Worm (Caenorhabditis elegans) whole organism, mixed stage, embryonic: ENCODE results near the gene F25F2.1.

Experiments
- M03D4.4 ChIP-seq: sonication (generic microtip); optimal IDR thresholded peaks from 2 replicates; lab custom pipeline; 2017; ENCODE audit warnings: mild to moderate bottlenecking, missing genetic modification characterization, missing compliant biosample characterization
- bed-3 ChIP-seq: fragments of 200-800 bp; sonication (Bioruptor generic); optimal IDR thresholded peaks from 3 replicates; lab custom pipeline; 2018; ENCODE audit warnings: mild to moderate bottlenecking, missing genetic modification characterization, moderate library complexity, missing compliant biosample characterization
- blmp-1 ChIP-seq: fragments of 150-350 bp; optimal IDR thresholded peaks from 2 replicates; lab custom pipeline; 2014; ENCODE audit warnings: missing biosample characterization, missing genetic modification characterization
- ceh-39 ChIP-seq: fragments of 150-350 bp; optimal IDR thresholded peaks from 2 replicates; lab custom pipeline; 2014; ENCODE audit warnings: missing biosample characterization, missing genetic modification characterization
- ceh-43 ChIP-seq: fragments of 200-800 bp; sonication (Bioruptor generic); optimal IDR thresholded peaks from 2 replicates; lab custom pipeline; 2018; ENCODE audit warnings: mild to moderate bottlenecking, missing genetic modification characterization, moderate library complexity, missing compliant biosample characterization
- ceh-83 ChIP-seq: fragments of 200-800 bp; sonication (Bioruptor generic); optimal IDR thresholded peaks from 2 replicates; lab custom pipeline; 2018; ENCODE audit warnings: mild to moderate bottlenecking, missing genetic modification characterization, missing compliant biosample characterization
- ces-1 ChIP-seq: fragments of 150-350 bp; optimal IDR thresholded peaks from 2 replicates; lab custom pipeline; 2014; ENCODE audit warnings: missing biosample characterization, missing genetic modification reagents, missing genetic modification characterization
- cnd-1 ChIP-seq: fragments of 200-800 bp; sonication (Bioruptor generic); optimal IDR thresholded peaks from 2 replicates; lab custom pipeline; 2018; ENCODE audit warnings: mild to moderate bottlenecking, missing genetic modification characterization, missing compliant biosample characterization
- elt-3 ChIP-seq: fragments of 150-350 bp; optimal IDR thresholded peaks from 2 replicates; lab custom pipeline; 2014; ENCODE audit warnings: missing biosample characterization, missing genetic modification characterization
- flh-1 ChIP-seq: fragments of 200-800 bp; sonication (Bioruptor generic); optimal IDR thresholded peaks from 2 replicates; lab custom pipeline; 2018; ENCODE audit warnings: mild to moderate bottlenecking, missing genetic modification characterization, moderate library complexity, missing compliant biosample characterization
- ham-2 ChIP-seq: fragments of 200-800 bp; sonication (Bioruptor generic); optimal IDR thresholded peaks from 2 replicates; lab custom pipeline; 2018; ENCODE audit warnings: mild to moderate bottlenecking, missing genetic modification characterization, missing compliant biosample characterization
- lin-13 ChIP-seq: fragments of 150-350 bp; optimal IDR thresholded peaks from 2 replicates; lab custom pipeline; 2014; ENCODE audit warnings: missing biosample characterization, missing genetic modification characterization
- lin-32 ChIP-seq: fragments of 200-800 bp; sonication (Bioruptor generic); optimal IDR thresholded peaks from 2 replicates; lab custom pipeline; 2018; ENCODE audit warnings: mild to moderate bottlenecking, missing genetic modification characterization, missing compliant biosample characterization
- lsy-2 ChIP-seq: fragments of 150-350 bp; optimal IDR thresholded peaks from 2 replicates; lab custom pipeline; 2014; ENCODE audit warnings: missing biosample characterization, missing genetic modification characterization
- mab-5 ChIP-seq: fragments of 150-350 bp; optimal IDR thresholded peaks from 2 replicates; lab custom pipeline; 2014; ENCODE audit warnings: missing biosample characterization, missing genetic modification characterization
- mep-1 ChIP-seq: fragments of 150-350 bp; optimal IDR thresholded peaks from 2 replicates; lab custom pipeline; 2017; ENCODE audit warnings: missing biosample characterization, missing genetic modification reagents, missing genetic modification characterization, inconsistent platforms
- mls-2 ChIP-seq: sonication (generic microtip); optimal IDR thresholded peaks from 2 replicates; lab custom pipeline; 2016; ENCODE audit warnings: mild to moderate bottlenecking, missing genetic modification characterization, moderate library complexity, missing compliant biosample characterization
- nhr-2 ChIP-seq: fragments of 150-350 bp; optimal IDR thresholded peaks from 2 replicates; lab custom pipeline; 2014; ENCODE audit warnings: missing biosample characterization, missing genetic modification characterization
- nhr-237 ChIP-seq: fragments of 150-350 bp; optimal IDR thresholded peaks from 2 replicates; lab custom pipeline; 2014; ENCODE audit warnings: missing biosample characterization, missing genetic modification characterization
- nhr-28 ChIP-seq: fragments of 150-350 bp; optimal IDR thresholded peaks from 2 replicates; lab custom pipeline; 2014; ENCODE audit warnings: missing biosample characterization, missing genetic modification characterization
- nhr-76 ChIP-seq: sonication (generic microtip); optimal IDR thresholded peaks from 2 replicates; lab custom pipeline; 2017; ENCODE audit warnings: missing biosample characterization, missing genetic modification characterization
- sem-2 ChIP-seq: fragments of 200-800 bp; sonication (Bioruptor generic); optimal IDR thresholded peaks from 2 replicates; lab custom pipeline; 2018; ENCODE audit warnings: mild to moderate bottlenecking, missing genetic modification characterization, missing compliant biosample characterization
- snpc-4 ChIP-seq: fragments of 150-350 bp; optimal IDR thresholded peaks from 2 replicates; lab custom pipeline; 2014; ENCODE audit warnings: missing biosample characterization, missing genetic modification characterization
- tbx-8 ChIP-seq: fragments of 200-800 bp; sonication (Bioruptor generic); optimal IDR thresholded peaks from 2 replicates; lab custom pipeline; 2018; ENCODE audit warnings: mild to moderate bottlenecking, missing genetic modification characterization, moderate library complexity, missing compliant biosample characterization
- unc-120 ChIP-seq: sonication (generic microtip); optimal IDR thresholded peaks from 2 replicates; lab custom pipeline; 2017; ENCODE audit warnings: missing genetic modification characterization, missing compliant biosample characterization; ENCODE audit not compliant: poor library complexity, severe bottlenecking
- unc-39 ChIP-seq: fragments of 150-350 bp; optimal IDR thresholded peaks from 2 replicates; lab custom pipeline; 2014; ENCODE audit warnings: missing biosample characterization, missing genetic modification characterization
- unc-62 ChIP-seq: fragments of 150-350 bp; optimal IDR thresholded peaks from 2 replicates; lab custom pipeline; 2014; ENCODE audit warnings: missing biosample characterization, missing genetic modification reagents, missing genetic modification characterization
- zip-8 ChIP-seq: fragments of 150-350 bp; optimal IDR thresholded peaks from 2 replicates; lab custom pipeline; 2014; ENCODE audit warnings: missing biosample characterization, missing genetic modification characterization
- ztf-11 ChIP-seq: fragments of 150-350 bp; optimal IDR thresholded peaks from 2 replicates; lab custom pipeline; 2014; ENCODE audit warnings: missing biosample characterization, missing genetic modification characterization

Gene F25F2.1

DNA sequence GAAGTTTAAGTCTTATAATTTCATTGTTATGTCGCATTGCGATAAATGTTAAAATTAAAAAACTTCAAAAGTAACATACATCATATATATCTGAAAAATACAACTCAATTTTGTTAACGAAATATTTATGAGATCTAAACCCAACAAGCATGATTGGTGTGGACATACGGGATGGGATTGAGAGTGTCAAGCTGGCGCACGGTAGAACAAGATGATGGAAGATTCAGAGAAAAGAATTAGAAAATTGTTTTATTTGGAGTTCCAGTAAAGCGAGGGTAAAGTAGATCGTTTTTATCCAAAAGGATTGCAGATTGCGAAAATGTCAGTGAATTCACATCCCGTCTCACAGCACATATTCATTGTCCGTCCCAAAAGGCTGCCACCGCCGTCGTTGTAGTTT is 31.8 kb upstream of the F25F2.1 start:
- TF ChIP-seq ham-2 (no peak), nhr-76 (tag; lab: Kevin White, UChicago) (no peak), sem-2 (GFP tag; lab: Kevin White, UChicago) (no peak), nhr-28 (no peak), unc-120 (no peak), ceh-43 (GFP tag; lab: Kevin White, UChicago) (no peak), ces-1 (no peak), lsy-2 (tag; lab: Kevin White, UChicago) (no peak), blmp-1 (tag; lab: Kevin White, UChicago) (no peak), lin-32 (GFP tag; lab: Kevin White, UChicago) (no peak), bed-3 (GFP tag; lab: Kevin White, UChicago) (no peak), lin-13 (tag; lab: Kevin White, UChicago) (no peak), nhr-2 (tag; lab: Kevin White, UChicago) (no peak), zip-8 (tag; lab: Kevin White, UChicago) (no peak), unc-39 (tag; lab: Kevin White, UChicago) (no peak)

DNA sequence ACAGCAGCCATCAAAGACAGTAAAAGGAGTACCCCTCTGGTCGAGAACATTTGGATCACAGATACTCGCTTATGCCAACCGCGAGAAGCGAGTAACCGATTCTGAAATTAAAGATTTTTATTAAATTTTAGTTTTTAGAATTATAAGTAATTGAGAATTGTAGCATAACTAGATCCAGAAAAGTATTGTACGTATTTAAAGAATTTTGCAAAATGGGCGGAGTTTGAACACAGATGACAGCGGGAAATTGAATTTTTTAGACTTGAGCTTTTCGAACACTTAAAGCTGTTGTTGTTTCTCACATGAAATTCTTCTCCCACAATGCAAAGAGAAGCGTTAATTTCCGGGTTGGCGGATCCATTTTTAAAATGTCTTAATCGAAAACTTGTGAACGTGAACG is 31.2 kb upstream of the F25F2.1 start, which contains the start of gene ins-17:
ins-17 (minus strand) TSS at position 101 of the 400 bp plus-strand sequence.
- TF ChIP-seq snpc-4 (tag; lab: Kevin White, UChicago), result no peak
- no peak for TF ChIP-seq unc-62
- TF ChIP-seq mep-1 (tag; lab: Kevin White, UChicago), result no peak
- no peak for TF ChIP-seq lin-32 (GFP tag; lab: Kevin White, UChicago)
- TF ChIP-seq lin-13 (tag; lab: Kevin White, UChicago), result no peak
- TF ChIP-seq ceh-43 (GFP tag; lab: Kevin White, UChicago), result no peak
- TF ChIP-seq nhr-28, result no peak
- TF ChIP-seq flh-1 (GFP tag; lab: Kevin White, UChicago), result no peak
- TF ChIP-seq lsy-2 (tag; lab: Kevin White, UChicago), result no peak
- no peak for TF ChIP-seq blmp-1 (tag; lab: Kevin White, UChicago)
- TF ChIP-seq M03D4.4, result no peak
- no peak for TF ChIP-seq ceh-39 (tag; lab: Kevin White, UChicago)
- no peak for TF ChIP-seq nhr-237 (tag; lab: Kevin White, UChicago)
- no peak for TF ChIP-seq ztf-11
- no peak for TF ChIP-seq bed-3 (GFP tag; lab: Kevin White, UChicago)
- TF ChIP-seq mab-5, result no peak

DNA sequence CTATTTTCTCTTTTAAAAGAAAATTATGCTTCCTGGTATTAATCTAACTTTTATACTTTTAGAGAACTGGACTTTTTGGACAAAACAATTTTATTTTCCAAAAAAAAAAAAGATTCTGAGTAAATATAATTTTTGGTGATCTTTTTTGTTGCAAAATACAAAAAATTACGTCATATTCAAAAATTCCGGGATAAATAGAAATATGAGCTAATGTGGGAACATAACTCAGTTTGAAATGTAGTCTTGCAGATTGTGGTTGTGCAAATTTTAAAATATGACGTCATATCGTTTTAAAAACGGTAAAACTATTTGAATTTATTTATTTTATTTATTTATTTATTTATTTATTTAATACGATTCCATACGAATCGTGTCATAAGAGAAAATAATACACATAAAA is 26.9 kb upstream of the F25F2.1 start:
- no peak for TF ChIP-seq lin-32 (GFP tag; lab: Kevin White, UChicago)
- TF ChIP-seq zip-8 (tag; lab: Kevin White, UChicago), result peak; percentile 97

DNA sequence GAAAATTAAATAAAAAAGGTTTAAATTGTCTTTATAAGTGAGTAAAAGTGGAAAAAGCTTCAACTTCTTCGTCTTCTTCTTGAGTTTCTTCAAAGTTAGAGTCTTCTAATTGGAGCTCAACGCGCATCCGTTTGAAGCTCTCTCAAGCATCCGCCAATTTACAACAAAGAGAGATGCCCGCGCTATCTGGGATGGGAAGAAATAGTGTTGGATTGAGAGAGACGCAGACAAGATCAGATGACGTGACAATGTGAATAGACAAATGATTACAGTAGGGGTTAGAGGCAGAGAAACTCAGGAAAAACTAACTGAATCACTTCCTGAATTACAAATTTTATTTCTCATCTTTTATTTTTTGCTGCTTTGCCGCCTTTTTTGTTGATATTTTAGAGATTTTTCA is 25.7 kb upstream of the F25F2.1 start:
- TF ChIP-seq unc-62 (no peak), mab-5 (no peak), mls-2 (tag; lab: Kevin White, UChicago) (no peak), ces-1 (no peak)

DNA sequence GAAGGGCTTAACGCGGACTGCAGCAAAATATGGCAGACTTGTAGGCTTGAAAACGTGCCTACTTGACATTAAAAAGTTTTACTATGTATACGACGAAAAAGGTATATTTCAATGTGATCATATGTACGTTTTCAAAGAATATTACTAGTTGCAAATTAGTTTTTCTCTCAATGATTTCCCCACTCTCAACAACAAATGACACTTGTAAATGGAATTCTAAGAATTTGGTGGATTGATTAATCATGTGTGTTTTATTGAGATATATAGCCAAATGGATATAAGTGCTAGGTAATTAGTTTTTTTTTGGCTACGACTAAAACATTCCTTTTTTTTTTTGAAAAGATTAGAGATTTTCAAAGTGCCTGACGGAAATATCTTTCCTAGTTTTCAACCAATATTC is 21.4 kb upstream of the F25F2.1 start:
- TF ChIP-seq ceh-83 (GFP tag; lab: Kevin White, UChicago) (no peak), elt-3 (tag; lab: Kevin White, UChicago) (no peak), M03D4.4 (no peak), sem-2 (GFP tag; lab: Kevin White, UChicago) (no peak), cnd-1 (tag; lab: Kevin White, UChicago) (no peak), tbx-8 (GFP tag; lab: Kevin White, UChicago) (no peak), blmp-1 (tag; lab: Kevin White, UChicago) (no peak), zip-8 (tag; lab: Kevin White, UChicago) (no peak), ztf-11 (no peak), nhr-76 (tag; lab: Kevin White, UChicago) (no peak), bed-3 (GFP tag; lab: Kevin White, UChicago) (no peak), ceh-43 (GFP tag; lab: Kevin White, UChicago) (no peak)

DNA sequence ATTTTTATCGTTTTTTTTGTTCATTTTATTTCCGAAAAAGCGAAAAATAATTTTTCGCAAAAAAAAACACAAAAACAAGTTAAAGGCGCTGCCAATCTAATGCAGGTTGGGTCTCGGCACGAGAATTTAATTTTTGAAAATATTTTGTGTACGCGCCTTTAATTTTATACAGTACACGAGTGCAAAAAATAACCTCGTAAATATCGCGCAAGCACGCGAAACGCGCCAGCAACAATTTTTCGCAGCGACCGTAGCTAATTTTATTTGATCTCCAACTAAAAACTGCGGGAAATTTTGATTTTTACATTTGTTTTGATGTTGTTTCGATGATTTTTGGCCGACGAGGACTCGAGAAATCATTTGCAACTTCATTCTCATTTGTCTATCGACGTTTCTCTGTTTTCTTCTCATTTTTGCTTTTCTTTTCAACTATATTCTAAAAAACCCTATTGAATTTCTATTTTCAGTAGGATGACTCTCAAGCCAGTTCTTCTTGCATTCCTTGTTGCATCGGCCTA is 19.7 kb upstream of the F25F2.1 start, which contains the start of gene cpg-1:
cpg-1 (plus strand) TSS at position 468 of the 518 bp plus-strand sequence.
- no peak for TF ChIP-seq nhr-2 (tag; lab: Kevin White, UChicago)
- TF ChIP-seq, all 35 proteins: peak for 0
